Fruit fly (Drosophila melanogaster) whole organism, embryonic: Measurements from ENCODE around the gene CG12123.

Experiments used
- CG10654 ChIP-seq: fragments of 200-800 bp; sonication (Bioruptor generic); optimal IDR thresholded peaks from 2 replicates; lab custom pipeline; 2016; ENCODE audit warnings: missing biosample characterization, missing genetic modification characterization
- CG10959 ChIP-seq: fragments of 200-800 bp; sonication (Bioruptor generic); IDR thresholded peaks from 2 replicates; pipeline ENCODE4 v1.3.6; 2022; ENCODE audit warnings: missing biosample characterization, missing genetic modification characterization
- CG11504 ChIP-seq: fragments of 200-800 bp; sonication (Bioruptor generic); optimal IDR thresholded peaks from 3 replicates; lab custom pipeline; 2019; ENCODE audit warnings: missing biosample characterization, mild to moderate bottlenecking, missing genetic modification characterization, moderate library complexity
- CG12155 ChIP-seq: fragments of 200-800 bp; sonication (Bioruptor generic); optimal IDR thresholded peaks from 3 replicates; lab custom pipeline; 2016; ENCODE audit warnings: missing biosample characterization, missing genetic modification characterization
- CG13287 ChIP-seq: fragments of 200-800 bp; sonication (Bioruptor generic); IDR thresholded peaks from 2 replicates; pipeline ENCODE4 v1.3.6; 2022; ENCODE audit warnings: missing biosample characterization, missing genetic modification characterization; ENCODE audit not compliant: partially characterized antibody
- CG16779 ChIP-seq: fragments of 200-800 bp; sonication (Bioruptor generic); IDR thresholded peaks from 2 replicates; pipeline ENCODE4 v1.3.6; 2022; ENCODE audit warnings: missing biosample characterization, missing genetic modification characterization
- CG17359 ChIP-seq: fragments of 200-800 bp; sonication (Bioruptor generic); optimal IDR thresholded peaks from 3 replicates; lab custom pipeline; 2018; ENCODE audit warnings: missing biosample characterization, mild to moderate bottlenecking, missing genetic modification characterization, moderate library complexity
- CG17802 ChIP-seq: fragments of 200-800 bp; sonication (Bioruptor generic); optimal IDR thresholded peaks from 2 replicates; lab custom pipeline; 2018; ENCODE audit warnings: missing biosample characterization, mild to moderate bottlenecking, missing genetic modification characterization, moderate library complexity
- CG17912 ChIP-seq: fragments of 200-800 bp; sonication (Bioruptor generic); optimal IDR thresholded peaks from 2 replicates; lab custom pipeline; 2018; ENCODE audit warnings: missing biosample characterization, mild to moderate bottlenecking, missing genetic modification characterization
- CG1832 ChIP-seq: fragments of 200-800 bp; sonication (Bioruptor generic); optimal IDR thresholded peaks from 2 replicates; lab custom pipeline; 2017; ENCODE audit warnings: missing biosample characterization, mild to moderate bottlenecking, missing genetic modification characterization, inconsistent platforms
- CG18599 ChIP-seq: fragments of 200-800 bp; sonication (Bioruptor generic); optimal IDR thresholded peaks from 3 replicates; lab custom pipeline; 2017; ENCODE audit warnings: missing biosample characterization, missing genetic modification characterization, mild to moderate bottlenecking, moderate library complexity, missing genetic modification reagents
- CG2116 ChIP-seq: fragments of 200-800 bp; sonication (Bioruptor generic); optimal IDR thresholded peaks from 3 replicates; lab custom pipeline; 2018; ENCODE audit warnings: missing biosample characterization, mild to moderate bottlenecking, missing genetic modification characterization
- CG2889 ChIP-seq: fragments of 200-800 bp; sonication (Bioruptor generic); IDR thresholded peaks from 3 replicates; pipeline ENCODE4 v1.3.6; 2022; ENCODE audit warnings: missing biosample characterization, missing genetic modification characterization
- CG30020 ChIP-seq: fragments of 200-800 bp; optimal IDR thresholded peaks from 2 replicates; lab custom pipeline; 2019; ENCODE audit warnings: missing biosample characterization, mild to moderate bottlenecking, missing genetic modification characterization, moderate library complexity
- CG32772 ChIP-seq: fragments of 200-800 bp; sonication (Bioruptor generic); IDR thresholded peaks from 2 replicates; pipeline ENCODE4 v1.3.6; 2022; ENCODE audit warnings: missing biosample characterization, missing genetic modification characterization
- CG4282 ChIP-seq: fragments of 200-800 bp; sonication (Bioruptor generic); optimal IDR thresholded peaks from 2 replicates; lab custom pipeline; 2016; ENCODE audit warnings: missing biosample characterization, missing genetic modification characterization
- CG4820 ChIP-seq: fragments of 200-800 bp; sonication (Bioruptor generic); optimal IDR thresholded peaks from 3 replicates; lab custom pipeline; 2016; ENCODE audit warnings: missing biosample characterization, missing genetic modification characterization
- CG7928 ChIP-seq: fragments of 200-800 bp; sonication (Bioruptor generic); optimal IDR thresholded peaks from 2 replicates; lab custom pipeline; 2017; ENCODE audit warnings: missing biosample characterization, mild to moderate bottlenecking, missing genetic modification characterization
- CG8765 ChIP-seq: fragments of 200-800 bp; sonication (Bioruptor generic); IDR thresholded peaks from 2 replicates; pipeline ENCODE4 v1.3.6; 2022; ENCODE audit warnings: missing biosample characterization, missing genetic modification characterization
- CG9215 ChIP-seq: fragments of 200-800 bp; sonication (Bioruptor generic); IDR thresholded peaks from 2 replicates; pipeline ENCODE4 v1.3.6; 2022; ENCODE audit warnings: missing biosample characterization, missing genetic modification characterization
- CG9609 ChIP-seq: fragments of 200-800 bp; sonication (Bioruptor generic); optimal IDR thresholded peaks from 3 replicates; lab custom pipeline; 2016; ENCODE audit warnings: missing biosample characterization, missing genetic modification characterization
- Drgx ChIP-seq: fragments of 200-800 bp; sonication (Bioruptor generic); IDR thresholded peaks from 2 replicates; pipeline ENCODE4 v1.3.6; 2022; ENCODE audit warnings: missing biosample characterization, missing genetic modification characterization
- E2f2 ChIP-seq: fragments of 200-800 bp; sonication (Bioruptor generic); IDR thresholded peaks from 2 replicates; pipeline ENCODE4 v1.3.6; 2022; ENCODE audit warnings: missing biosample characterization, missing genetic modification characterization
- ERR ChIP-seq: fragments of 200-800 bp; sonication (Bioruptor generic); optimal IDR thresholded peaks from 2 replicates; lab custom pipeline; 2016; ENCODE audit warnings: missing biosample characterization, missing genetic modification characterization
- Gsc ChIP-seq: fragments of 200-800 bp; sonication (Bioruptor generic); IDR thresholded peaks from 2 replicates; pipeline ENCODE4 v1.3.6; 2022; ENCODE audit warnings: missing biosample characterization, missing genetic modification characterization
- HLH54F ChIP-seq: fragments of 200-800 bp; sonication (Bioruptor generic); optimal IDR thresholded peaks from 3 replicates; lab custom pipeline; 2016; ENCODE audit warnings: missing biosample characterization, missing genetic modification characterization
- Hand ChIP-seq: fragments of 200-800 bp; sonication (Bioruptor generic); optimal IDR thresholded peaks from 2 replicates; lab custom pipeline; 2017; ENCODE audit warnings: mild to moderate bottlenecking, missing biosample characterization, missing genetic modification reagents, missing genetic modification characterization
- Hey ChIP-seq: fragments of 200-800 bp; sonication (Bioruptor generic); optimal IDR thresholded peaks from 3 replicates; lab custom pipeline; 2018; ENCODE audit warnings: missing biosample characterization, mild to moderate bottlenecking, missing genetic modification characterization
- HmgZ ChIP-seq: fragments of 200-800 bp; sonication (Bioruptor generic); optimal IDR thresholded peaks from 2 replicates; lab custom pipeline; 2018; ENCODE audit warnings: missing biosample characterization, mild to moderate bottlenecking, missing genetic modification characterization
- Hr3 ChIP-seq: fragments of 200-800 bp; sonication (Bioruptor generic); optimal IDR thresholded peaks from 3 replicates; lab custom pipeline; 2016; ENCODE audit warnings: missing biosample characterization, missing genetic modification characterization
- MBD-R2 ChIP-seq: fragments of 200-800 bp; sonication (Bioruptor generic); IDR thresholded peaks from 2 replicates; pipeline ENCODE4 v1.3.6; 2022; ENCODE audit warnings: missing biosample characterization, missing genetic modification characterization
- Meics ChIP-seq: fragments of 200-800 bp; sonication (Bioruptor generic); optimal IDR thresholded peaks from 2 replicates; lab custom pipeline; 2017; ENCODE audit warnings: missing biosample characterization, mild to moderate bottlenecking, missing genetic modification characterization
- Mrtf ChIP-seq: fragments of 200-800 bp; sonication (Bioruptor generic); IDR thresholded peaks from 3 replicates; pipeline ENCODE4 v1.3.6; 2022; ENCODE audit warnings: missing biosample characterization, missing genetic modification characterization
- Myb ChIP-seq: fragments of 200-800 bp; sonication (Bioruptor generic); optimal IDR thresholded peaks from 2 replicates; lab custom pipeline; 2016; ENCODE audit warnings: missing biosample characterization, missing genetic modification characterization
- Nf-YB ChIP-seq: fragments of 200-800 bp; sonication (Bioruptor generic); optimal IDR thresholded peaks from 3 replicates; lab custom pipeline; 2019; ENCODE audit warnings: missing biosample characterization, mild to moderate bottlenecking, missing genetic modification characterization, moderate library complexity
- Poxn ChIP-seq: fragments of 200-800 bp; sonication (Bioruptor generic); IDR thresholded peaks from 2 replicates; pipeline ENCODE4 v1.3.6; 2022; ENCODE audit warnings: missing biosample characterization, missing genetic modification characterization
- Ptx1 ChIP-seq: fragments of 200-800 bp; sonication (Bioruptor generic); IDR thresholded peaks from 2 replicates; pipeline ENCODE4 v1.3.6; 2022; ENCODE audit warnings: missing biosample characterization, missing genetic modification characterization
- Sox100B ChIP-seq: fragments of 200-800 bp; sonication (Bioruptor generic); optimal IDR thresholded peaks from 3 replicates; lab custom pipeline; 2018; ENCODE audit warnings: missing biosample characterization, mild to moderate bottlenecking, missing genetic modification characterization
- Stat92E ChIP-seq, 3 experiments: fragments of >200 bp in 2 of 3; fragments of 200-800 bp in 1 of 3; sonication (Bioruptor generic) in 1 of 3; optimal IDR thresholded peaks; 2 replicates each; lab custom pipeline; 2017 to 2019; ENCODE audit warnings: missing biosample characterization in 3 of 3, missing genetic modification characterization in 3 of 3, mild to moderate bottlenecking in 1 of 3, moderate library complexity in 1 of 3
- ab ChIP-seq: fragments of 200-800 bp; sonication (Bioruptor generic); optimal IDR thresholded peaks from 2 replicates; lab custom pipeline; 2016; ENCODE audit warnings: missing biosample characterization, missing genetic modification characterization
- abd-A ChIP-seq: fragments of 200-800 bp; sonication (Bioruptor generic); optimal IDR thresholded peaks from 3 replicates; lab custom pipeline; 2019; ENCODE audit warnings: missing biosample characterization, mild to moderate bottlenecking, missing genetic modification characterization, moderate library complexity
- cas ChIP-seq: fragments of 200-800 bp; sonication (Bioruptor generic); IDR thresholded peaks from 2 replicates; pipeline ENCODE4 v1.3.6; 2022; ENCODE audit warnings: missing biosample characterization, missing genetic modification characterization
- cato ChIP-seq: fragments of 200-800 bp; sonication (Bioruptor generic); optimal IDR thresholded peaks from 2 replicates; lab custom pipeline; 2016; ENCODE audit warnings: missing biosample characterization, missing genetic modification characterization, borderline replicate concordance
- chinmo ChIP-seq: fragments of 200-800 bp; sonication (Bioruptor generic); IDR thresholded peaks from 4 replicates; pipeline ENCODE4 v1.3.6; 2022; ENCODE audit warnings: missing biosample characterization, missing genetic modification characterization; ENCODE audit not compliant: partially characterized antibody
- fu2 ChIP-seq: fragments of 200-800 bp; sonication (Bioruptor generic); optimal IDR thresholded peaks from 2 replicates; lab custom pipeline; 2016; ENCODE audit warnings: missing biosample characterization, missing genetic modification characterization
- gem ChIP-seq: fragments of 200-800 bp; sonication (Bioruptor generic); optimal IDR thresholded peaks from 2 replicates; lab custom pipeline; 2019; ENCODE audit warnings: missing biosample characterization, mild to moderate bottlenecking, missing genetic modification characterization, moderate library complexity
- gt ChIP-seq: fragments of 200-800 bp; sonication (Bioruptor generic); IDR thresholded peaks from 2 replicates; pipeline ENCODE4 v1.3.6; 2022; ENCODE audit warnings: missing biosample characterization, missing genetic modification characterization
- maf-S ChIP-seq: fragments of 200-800 bp; sonication (Bioruptor generic); optimal IDR thresholded peaks from 2 replicates; lab custom pipeline; 2016; ENCODE audit warnings: missing biosample characterization, missing genetic modification characterization
- sqz ChIP-seq: fragments of 200-800 bp; sonication (Bioruptor generic); optimal IDR thresholded peaks from 3 replicates; lab custom pipeline; 2018; ENCODE audit warnings: missing biosample characterization, mild to moderate bottlenecking, missing genetic modification characterization
- trem ChIP-seq: fragments of 200-800 bp; optimal IDR thresholded peaks from 3 replicates; lab custom pipeline; 2019; ENCODE audit warnings: missing biosample characterization, mild to moderate bottlenecking, missing genetic modification characterization, moderate library complexity

The CG12123 gene

DNA sequence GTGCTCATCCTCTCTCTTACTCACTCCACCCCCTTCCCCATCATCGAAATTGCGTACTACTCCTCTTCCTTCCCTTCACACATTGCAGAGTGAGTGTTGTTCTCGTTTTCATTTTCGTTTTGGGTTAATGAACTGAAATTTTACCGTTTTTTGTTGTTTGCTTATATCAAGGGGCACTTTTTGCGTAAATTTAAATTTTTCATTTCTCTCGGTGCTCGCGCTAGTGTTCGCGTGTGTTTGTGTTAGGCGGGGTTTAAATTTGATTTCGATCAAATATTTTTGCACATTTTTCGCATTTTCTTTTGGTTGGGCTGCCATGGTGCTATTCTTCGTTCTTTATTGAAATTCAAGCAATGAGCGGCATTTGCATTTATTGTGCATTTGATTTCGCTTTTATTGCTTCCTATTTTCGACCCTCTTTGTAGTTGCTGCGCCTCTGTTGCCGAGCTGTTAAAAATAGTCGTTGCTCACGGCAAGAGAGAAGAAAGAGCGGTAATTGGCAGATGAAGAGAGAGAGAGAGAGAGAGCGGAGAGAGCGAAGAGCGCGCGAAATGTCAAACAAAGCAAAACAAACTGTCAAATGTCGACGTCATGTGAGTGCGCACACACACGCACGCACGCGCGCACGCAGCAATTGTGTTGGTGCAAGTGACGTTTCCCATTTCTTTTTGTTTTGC is 21.2 kb downstream of the CG12123 start (continued):
- TF ChIP-seq Hr3 (GFP tag; lab: Kevin White, UChicago): no peak
- TF ChIP-seq CG9215 (GFP tag; lab: Robert Waterston, UW): no peak
- no peak for TF ChIP-seq CG30020 (tag; lab: Kevin White, UChicago)
- no peak for TF ChIP-seq cas (GFP tag; lab: Robert Waterston, UW)
- TF ChIP-seq Drgx (GFP tag; lab: Robert Waterston, UW): peak; percentile 60
- TF ChIP-seq Mrtf (GFP tag; lab: Robert Waterston, UW): no peak
- TF ChIP-seq chinmo: peak; percentile 89; the same call in 3 of the 4 replicates
- no peak for TF ChIP-seq CG17912 (GFP tag; lab: Kevin White, UChicago)
- peak; percentile 60 for TF ChIP-seq sqz (GFP tag; lab: Kevin White, UChicago)
- TF ChIP-seq CG12155 (GFP tag; lab: Kevin White, UChicago): no peak
- TF ChIP-seq CG2889 (GFP tag; lab: Robert Waterston, UW): no peak
- TF ChIP-seq Hey (tag; lab: Kevin White, UChicago): no peak
- TF ChIP-seq CG8765: no peak
- no peak for TF ChIP-seq CG1832 (GFP tag; lab: Kevin White, UChicago)
- no peak for TF ChIP-seq HLH54F (GFP tag; lab: Kevin White, UChicago)
- TF ChIP-seq ab (GFP tag; lab: Kevin White, UChicago): no peak
- no peak for TF ChIP-seq CG7928
- no peak for TF ChIP-seq Gsc (GFP tag; lab: Robert Waterston, UW)
- TF ChIP-seq gt (GFP tag; lab: Robert Waterston, UW): no peak
- no peak for TF ChIP-seq Hand (GFP tag; lab: Kevin White, UChicago)
- TF ChIP-seq CG2116 (GFP tag; lab: Kevin White, UChicago): no peak
- peak; percentile 39 for TF ChIP-seq CG13287 (GFP tag; lab: Robert Waterston, UW)
- no peak for TF ChIP-seq Meics
- peak in 1 of 3 experiments; percentile 84 for TF ChIP-seq Stat92E (GFP tag; optimal IDR thresholded peaks at IDR 0.05; lab: Kevin White, UChicago)
- TF ChIP-seq CG32772 (GFP tag; lab: Robert Waterston, UW): no peak
- TF ChIP-seq trem: peak; percentile 17
- TF ChIP-seq gem: no peak
- no peak for TF ChIP-seq Nf-YB
- TF ChIP-seq CG17359: no peak
- TF ChIP-seq E2f2: peak; percentile 36; the same call in 1 of the 2 replicates
- TF ChIP-seq CG11504: no peak
- TF ChIP-seq ERR (GFP tag; lab: Kevin White, UChicago): no peak
- TF ChIP-seq CG17802 (tag; lab: Kevin White, UChicago): no peak
- TF ChIP-seq CG10959 (GFP tag; lab: Robert Waterston, UW): no peak
- no peak for TF ChIP-seq maf-S (GFP tag; lab: Kevin White, UChicago)
- TF ChIP-seq CG4820: no peak
- no peak for TF ChIP-seq fu2 (GFP tag; lab: Kevin White, UChicago)
- no peak for TF ChIP-seq CG10654
- TF ChIP-seq CG16779 (GFP tag; lab: Robert Waterston, UW): no peak
- TF ChIP-seq Sox100B (GFP tag; lab: Kevin White, UChicago): no peak
- TF ChIP-seq CG4282 (GFP tag; lab: Kevin White, UChicago): no peak
- TF ChIP-seq HmgZ (tag; lab: Kevin White, UChicago): no peak
- no peak for TF ChIP-seq Poxn (GFP tag; lab: Robert Waterston, UW)
- no peak for TF ChIP-seq CG18599 (GFP tag; lab: Kevin White, UChicago)
- 0 out of 2 replicates have a peak, but pooled peaks have one; percentile 22 for TF ChIP-seq MBD-R2 (GFP tag; lab: Robert Waterston, UW)
- TF ChIP-seq Myb: no peak
- TF ChIP-seq Ptx1 (GFP tag; lab: Robert Waterston, UW): no peak
- TF ChIP-seq abd-A: no peak
- TF ChIP-seq cato: no peak
- TF ChIP-seq CG9609 (GFP tag; lab: Kevin White, UChicago): no peak
